Fruit fly (Drosophila melanogaster): Measurements from ENCODE around the gene CG5412.
A peak's percentile ranks its signal among the peaks of the same experiment; 100 is the strongest.

The CG5412 gene

dm6 chr3R:20567507-20568222, 9.2 kb upstream of the CG5412 start:
- TF ChIP-seq CG8478 (optimal IDR thresholded peaks at IDR 0.05) (no peak), CTCF (optimal IDR thresholded peaks at IDR 0.05) (no peak)

- no peak for TF ChIP-seq CTCF (optimal IDR thresholded peaks at IDR 0.05)
- no peak for TF ChIP-seq CG8478 (optimal IDR thresholded peaks at IDR 0.05)
Measured at dm6 chr3R:20573326-20573725, 3.5 kb upstream of the CG5412 start.

- TF ChIP-seq CG8478 (optimal IDR thresholded peaks at IDR 0.05) (no peak), CTCF (optimal IDR thresholded peaks at IDR 0.05) (no peak)
Measured at dm6 chr3R:20574535-20574980, 2.3 kb upstream of the CG5412 start.

dm6 chr3R:20579816-20580215, 3.0 kb downstream of the CG5412 start, which contains the start of the genes EloB and Srp14:
EloB (minus strand) TSS chr3R:20579850.
Srp14 (plus strand) TSS chr3R:20580115.
- TF ChIP-seq CTCF (optimal IDR thresholded peaks at IDR 0.05) (no peak), CG8478 (optimal IDR thresholded peaks at IDR 0.05) (no peak)

- no peak for TF ChIP-seq CTCF (optimal IDR thresholded peaks at IDR 0.05)
- no peak for TF ChIP-seq CG8478 (optimal IDR thresholded peaks at IDR 0.05)
Measured at dm6 chr3R:20581376-20581775, 4.5 kb downstream of the CG5412 start, which contains the start of gene CG34008. CG34008 (minus strand) TSS chr3R:20581522.

dm6 chr3R:20585566-20585965, 8.7 kb downstream of the CG5412 start, which contains the start of gene CG16953:
CG16953 (minus strand) TSS chr3R:20585833.
- TF ChIP-seq CG8478 (optimal IDR thresholded peaks at IDR 0.05) (no peak), CTCF (optimal IDR thresholded peaks at IDR 0.05) (no peak)

- TF ChIP-seq CTCF (optimal IDR thresholded peaks at IDR 0.05) (no peak), CG8478 (optimal IDR thresholded peaks at IDR 0.05) (no peak)
Measured at dm6 chr3R:20586409-20586808, 9.6 kb downstream of the CG5412 start.

dm6 chr3R:20587630-20588479, 11.0 kb downstream of the CG5412 start, which contains the start of gene Septin2:
Septin2 (minus strand) TSS chr3R:20588356.
- TF ChIP-seq CTCF (optimal IDR thresholded peaks at IDR 0.05), result no peak
- TF ChIP-seq CG8478 (optimal IDR thresholded peaks at IDR 0.05), result no peak

- TF ChIP-seq CTCF (optimal IDR thresholded peaks at IDR 0.05) (no peak), CG8478 (optimal IDR thresholded peaks at IDR 0.05) (no peak)
Measured at dm6 chr3R:20588480-20588785, 11.6 kb downstream of the CG5412 start, which contains the start of gene Srp72. Srp72 (plus strand) TSS chr3R:20588711.

- TF ChIP-seq CG8478 (optimal IDR thresholded peaks at IDR 0.05) (no peak), CTCF (optimal IDR thresholded peaks at IDR 0.05) (peak in 1 of 2 experiments; percentile 5)
Measured at dm6 chr3R:20592517-20593462, 15.9 kb downstream of the CG5412 start, which contains the start of the genes Pus1 and bon. Pus1 (minus strand) TSS chr3R:20592671. bon (plus strand) TSS chr3R:20593139.

- no peak for TF ChIP-seq CTCF (optimal IDR thresholded peaks at IDR 0.05)
- TF ChIP-seq CG8478 (optimal IDR thresholded peaks at IDR 0.05), result no peak
Measured at dm6 chr3R:20593463-20593838, 16.6 kb downstream of the CG5412 start.

dm6 chr3R:20594194-20595144, 17.6 kb downstream of the CG5412 start:
- TF ChIP-seq CG8478 (optimal IDR thresholded peaks at IDR 0.05), result no peak
- TF ChIP-seq CTCF (optimal IDR thresholded peaks at IDR 0.05), result no peak

- TF ChIP-seq CG8478 (optimal IDR thresholded peaks at IDR 0.05), result no peak
- no peak for TF ChIP-seq CTCF (optimal IDR thresholded peaks at IDR 0.05)
Measured at dm6 chr3R:20595145-20595812, 18.4 kb downstream of the CG5412 start.

All from S2 (cell line).